Worm (Caenorhabditis elegans): ENCODE results near the gene odr-8.

odr-8 gene

ce11 chrIV:6627798-6628197 is 45.3 kb upstream of the odr-8 start, which contains the start of gene cest-5.2:
TSS of gene cest-5.2 (minus strand) at chrIV:6627925.
- peak; percentile 25 for TF ChIP-seq fos-1 (tag; optimal IDR thresholded peaks at IDR 0.05)
- TF ChIP-seq elt-3 (tag; optimal IDR thresholded peaks at IDR 0.05): no peak

DNA sequence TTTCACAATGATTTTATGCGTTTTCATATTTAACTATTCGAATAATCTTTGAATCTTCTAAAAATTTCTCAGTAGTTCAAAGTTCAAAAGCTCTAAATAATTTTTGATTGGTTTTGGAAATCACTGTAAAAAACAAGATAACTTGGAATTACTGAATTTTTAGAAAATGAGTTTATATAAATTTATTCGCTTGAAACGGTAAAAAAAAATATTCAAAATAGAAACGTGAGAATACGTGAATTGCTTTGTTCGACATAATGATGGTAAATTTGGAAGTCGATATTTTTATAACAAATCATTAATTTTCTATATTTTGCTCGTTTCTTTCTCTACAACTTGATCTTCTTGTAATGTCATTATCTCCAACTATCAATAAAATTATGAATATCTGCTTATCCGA is 40.9 kb upstream of the odr-8 start, which contains the start of gene C01B10.44:
Gene C01B10.44 (plus strand): TSS at position 301 of the 400 bp plus-strand sequence.
- TF ChIP-seq crh-2 (tag; optimal IDR thresholded peaks at IDR 0.05): no peak
- TF ChIP-seq lin-11 (tag; optimal IDR thresholded peaks at IDR 0.05): no peak
- no peak for TF ChIP-seq nhr-23 (tag; optimal IDR thresholded peaks at IDR 0.05)
- TF ChIP-seq nhr-6 (tag; optimal IDR thresholded peaks at IDR 0.05): no peak
- TF ChIP-seq skn-1 (tag; optimal IDR thresholded peaks at IDR 0.05): no peak
- no peak for TF ChIP-seq lsy-2 (tag; optimal IDR thresholded peaks at IDR 0.05)
- TF ChIP-seq elt-3 (tag; optimal IDR thresholded peaks at IDR 0.05): no peak
- TF ChIP-seq nhr-10 (tag; optimal IDR thresholded peaks at IDR 0.05): no peak
- no peak for TF ChIP-seq aly-2 (tag; optimal IDR thresholded peaks at IDR 0.05)
- no peak for TF ChIP-seq F13H6.1 (tag; optimal IDR thresholded peaks at IDR 0.05)
- TF ChIP-seq mdl-1 (tag; optimal IDR thresholded peaks at IDR 0.05): no peak

ce11 chrIV:6622142-6622541 is 39.6 kb upstream of the odr-8 start:
- no peak for TF ChIP-seq nhr-237 (tag; optimal IDR thresholded peaks at IDR 0.05)
- TF ChIP-seq nhr-77 (tag; optimal IDR thresholded peaks at IDR 0.05): no peak
- no peak for TF ChIP-seq ZK546.5 (tag; optimal IDR thresholded peaks at IDR 0.05)
- no peak for TF ChIP-seq lin-11 (tag; optimal IDR thresholded peaks at IDR 0.05)
- TF ChIP-seq nhr-25 (tag; optimal IDR thresholded peaks at IDR 0.05): peak; percentile 35
- TF ChIP-seq ama-1 (optimal IDR thresholded peaks at IDR 0.05): no peak
- TF ChIP-seq mdl-1 (tag; optimal IDR thresholded peaks at IDR 0.05): no peak
- no peak for TF ChIP-seq alr-1 (tag; optimal IDR thresholded peaks at IDR 0.05)
- TF ChIP-seq zag-1 (tag; optimal IDR thresholded peaks at IDR 0.05): no peak
- TF ChIP-seq blmp-1 (tag; optimal IDR thresholded peaks at IDR 0.05; ENCODE audit: insufficient read depth): peak; percentile 11
- no peak for TF ChIP-seq F13H6.1 (tag; optimal IDR thresholded peaks at IDR 0.05)
- TF ChIP-seq C34F6.9 (tag; optimal IDR thresholded peaks at IDR 0.05): no peak
- no peak for TF ChIP-seq ztf-4 (tag; optimal IDR thresholded peaks at IDR 0.05)
- TF ChIP-seq mab-5 (tag; optimal IDR thresholded peaks at IDR 0.05): no peak
- no peak for TF ChIP-seq aly-2 (tag; optimal IDR thresholded peaks at IDR 0.05)
- no peak for TF ChIP-seq R02D3.7 (tag; optimal IDR thresholded peaks at IDR 0.05)
- no peak for TF ChIP-seq ztf-1 (GFP tag; conservative IDR thresholded peaks at IDR 0.05)
- no peak for TF ChIP-seq Y55F3AM.14 (GFP tag; optimal IDR thresholded peaks at IDR 0.05)
- peak; percentile 41 for TF ChIP-seq gmeb-1 (tag; optimal IDR thresholded peaks at IDR 0.05)
- peak; percentile 52 for TF ChIP-seq sma-3 (GFP tag; optimal IDR thresholded peaks at IDR 0.05)
- peak; percentile 22 for TF ChIP-seq nhr-21 (tag; optimal IDR thresholded peaks at IDR 0.05)
- no peak for TF ChIP-seq nhr-6 (tag; optimal IDR thresholded peaks at IDR 0.05)
- no peak for TF ChIP-seq nhr-10 (tag; optimal IDR thresholded peaks at IDR 0.05)
- no peak for TF ChIP-seq dmd-4 (tag; optimal IDR thresholded peaks at IDR 0.05)
- TF ChIP-seq fos-1 (tag; optimal IDR thresholded peaks at IDR 0.05): peak; percentile 66
- TF ChIP-seq lin-39 (tag; optimal IDR thresholded peaks at IDR 0.05): no peak
- TF ChIP-seq nhr-11 (tag; optimal IDR thresholded peaks at IDR 0.05): no peak
- TF ChIP-seq ztf-11 (tag; optimal IDR thresholded peaks at IDR 0.05): no peak
- TF ChIP-seq nhr-23 (tag; optimal IDR thresholded peaks at IDR 0.05): no peak

ce11 chrIV:6621252-6621651 is 38.7 kb upstream of the odr-8 start, which contains the start of gene C01B10.3:
TSS of gene C01B10.3 (minus strand) at chrIV:6621352.
- TF ChIP-seq ZK546.5 (tag; optimal IDR thresholded peaks at IDR 0.05): no peak
- no peak for TF ChIP-seq nhr-77 (tag; optimal IDR thresholded peaks at IDR 0.05)
- TF ChIP-seq skn-1 (tag; optimal IDR thresholded peaks at IDR 0.05): no peak
- TF ChIP-seq R02D3.7 (tag; optimal IDR thresholded peaks at IDR 0.05): no peak
- TF ChIP-seq sem-4 (tag; optimal IDR thresholded peaks at IDR 0.05): no peak
- TF ChIP-seq ztf-4 (tag; optimal IDR thresholded peaks at IDR 0.05): no peak
- TF ChIP-seq crh-2 (tag; optimal IDR thresholded peaks at IDR 0.05): no peak
- TF ChIP-seq nhr-12 (tag; optimal IDR thresholded peaks at IDR 0.05): no peak
- no peak for TF ChIP-seq nhr-21 (tag; optimal IDR thresholded peaks at IDR 0.05)
- no peak for TF ChIP-seq nhr-23 (tag; optimal IDR thresholded peaks at IDR 0.05)
- TF ChIP-seq ceh-16 (tag; optimal IDR thresholded peaks at IDR 0.05): no peak
- TF ChIP-seq peb-1 (tag; optimal IDR thresholded peaks at IDR 0.05): no peak
- TF ChIP-seq egl-27 (tag; optimal IDR thresholded peaks at IDR 0.05): no peak
- TF ChIP-seq unc-55 (GFP tag; optimal IDR thresholded peaks at IDR 0.05): no peak
- no peak for TF ChIP-seq unc-39 (tag; optimal IDR thresholded peaks at IDR 0.05)

All from whole organism, L2 larva.